Worm (Caenorhabditis elegans): ENCODE data around the gene clec-143.

The clec-143 gene

DNA sequence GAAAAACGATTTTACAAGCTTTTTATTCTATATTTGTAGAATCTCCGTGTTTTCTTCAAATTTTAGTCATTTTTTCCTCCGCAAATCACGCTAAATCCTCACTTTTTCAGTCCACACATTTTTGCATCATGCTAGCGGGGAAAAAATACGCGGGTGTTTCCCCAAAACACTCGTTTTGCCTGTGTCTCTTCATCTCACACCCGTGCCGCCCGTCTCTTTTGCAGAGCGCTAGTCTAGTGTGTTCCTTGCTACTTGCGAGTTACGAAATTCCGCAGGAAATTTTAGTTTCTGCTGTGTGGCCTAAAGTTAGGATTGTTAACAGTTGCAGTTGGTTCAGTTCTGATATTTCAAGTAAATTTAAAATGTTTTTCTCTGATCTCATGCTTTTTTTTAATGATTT is 24.4 kb downstream of the clec-143 start:
- peak; percentile 17 for TF ChIP-seq dpl-1 (GFP tag; optimal IDR thresholded peaks at IDR 0.05)
- TF ChIP-seq mdl-1 (tag; optimal IDR thresholded peaks at IDR 0.05) = peak; percentile 51 to 67
- TF ChIP-seq nhr-102 (tag; optimal IDR thresholded peaks at IDR 0.05) = no peak
- no peak for TF ChIP-seq vab-7 (GFP tag; IDR thresholded peaks at IDR 0.05)
- TF ChIP-seq hif-1 (tag; optimal IDR thresholded peaks at IDR 0.05) = peak in 1 of 2 experiments; percentile 30
- TF ChIP-seq aha-1 (tag) = peak; percentile 83
- peak; percentile 33 for TF ChIP-seq rbr-2 (tag; optimal IDR thresholded peaks at IDR 0.05)
- no peak for TF ChIP-seq ceh-28 (tag; optimal IDR thresholded peaks at IDR 0.05)
- no peak for TF ChIP-seq ceh-20 (GFP tag; IDR thresholded peaks at IDR 0.05)
- TF ChIP-seq mep-1 (tag; optimal IDR thresholded peaks at IDR 0.05) = peak; percentile 3
- no peak for TF ChIP-seq lsy-2 (tag; optimal IDR thresholded peaks at IDR 0.05)
- TF ChIP-seq hlh-11 (tag; optimal IDR thresholded peaks at IDR 0.05) = peak; percentile 28
- TF ChIP-seq lin-38 (GFP tag; IDR thresholded peaks at IDR 0.05) = no peak; the same call in 1 of the 2 replicates
- TF ChIP-seq nhr-11 (tag; optimal IDR thresholded peaks at IDR 0.05) = peak; percentile 75
- no peak for TF ChIP-seq nhr-6 (tag; optimal IDR thresholded peaks at IDR 0.05)
- TF ChIP-seq nhr-111 (GFP tag; optimal IDR thresholded peaks at IDR 0.05) = no peak
- no peak for TF ChIP-seq daf-16 (GFP tag; optimal IDR thresholded peaks at IDR 0.05)
- peak; percentile 27 for TF ChIP-seq daf-16 (tag; optimal IDR thresholded peaks at IDR 0.05)
- TF ChIP-seq duxl-1 (tag; optimal IDR thresholded peaks at IDR 0.05; ENCODE audit: poor library complexity) = no peak
- no peak for TF ChIP-seq F26F4.8 (GFP tag; conservative IDR thresholded peaks at IDR 0.05)
- TF ChIP-seq snpc-4 (tag; optimal IDR thresholded peaks at IDR 0.05) = no peak
- peak; percentile 77 for TF ChIP-seq nhr-28 (tag; optimal IDR thresholded peaks at IDR 0.05)
- no peak for TF ChIP-seq sdz-12 (GFP tag; optimal IDR thresholded peaks at IDR 0.05)
- no peak for TF ChIP-seq ceh-32 (tag; optimal IDR thresholded peaks at IDR 0.05; ENCODE audit: poor library complexity)
- no peak for TF ChIP-seq pha-4 (GFP tag; IDR thresholded peaks at IDR 0.05)
- TF ChIP-seq pha-4 (tag; optimal IDR thresholded peaks at IDR 0.05) = peak; percentile 8
- TF ChIP-seq ztf-11 (tag; optimal IDR thresholded peaks at IDR 0.05) = no peak
- no peak for TF ChIP-seq spr-1 (tag; optimal IDR thresholded peaks at IDR 0.05)
- peak; percentile 44 for TF ChIP-seq mes-2 (tag; optimal IDR thresholded peaks at IDR 0.05; ENCODE audit: poor library complexity, severe bottlenecking)
- TF ChIP-seq hlh-30 (tag; optimal IDR thresholded peaks at IDR 0.05; ENCODE audit: insufficient read depth) = peak; percentile 49
- TF ChIP-seq daf-19 (GFP tag; conservative IDR thresholded peaks at IDR 0.05) = no peak
- peak; percentile 64 for TF ChIP-seq hmg-1.1 (GFP tag; IDR thresholded peaks at IDR 0.05)
- TF ChIP-seq ama-1 (optimal IDR thresholded peaks at IDR 0.05) = peak; percentile 23
- no peak for TF ChIP-seq lin-15B (tag; optimal IDR thresholded peaks at IDR 0.05)
- TF ChIP-seq mxl-3 (GFP tag; optimal IDR thresholded peaks at IDR 0.05) = peak; percentile 66
- TF ChIP-seq dmd-6 (GFP tag; IDR thresholded peaks at IDR 0.05) = peak; percentile 38; the same call in 1 of the 2 replicates
- no peak for TF ChIP-seq lir-3 (tag; optimal IDR thresholded peaks at IDR 0.05)
- peak; percentile 52; the same call in 1 of the 2 replicates for TF ChIP-seq tra-1 (GFP tag; IDR thresholded peaks at IDR 0.05)

DNA sequence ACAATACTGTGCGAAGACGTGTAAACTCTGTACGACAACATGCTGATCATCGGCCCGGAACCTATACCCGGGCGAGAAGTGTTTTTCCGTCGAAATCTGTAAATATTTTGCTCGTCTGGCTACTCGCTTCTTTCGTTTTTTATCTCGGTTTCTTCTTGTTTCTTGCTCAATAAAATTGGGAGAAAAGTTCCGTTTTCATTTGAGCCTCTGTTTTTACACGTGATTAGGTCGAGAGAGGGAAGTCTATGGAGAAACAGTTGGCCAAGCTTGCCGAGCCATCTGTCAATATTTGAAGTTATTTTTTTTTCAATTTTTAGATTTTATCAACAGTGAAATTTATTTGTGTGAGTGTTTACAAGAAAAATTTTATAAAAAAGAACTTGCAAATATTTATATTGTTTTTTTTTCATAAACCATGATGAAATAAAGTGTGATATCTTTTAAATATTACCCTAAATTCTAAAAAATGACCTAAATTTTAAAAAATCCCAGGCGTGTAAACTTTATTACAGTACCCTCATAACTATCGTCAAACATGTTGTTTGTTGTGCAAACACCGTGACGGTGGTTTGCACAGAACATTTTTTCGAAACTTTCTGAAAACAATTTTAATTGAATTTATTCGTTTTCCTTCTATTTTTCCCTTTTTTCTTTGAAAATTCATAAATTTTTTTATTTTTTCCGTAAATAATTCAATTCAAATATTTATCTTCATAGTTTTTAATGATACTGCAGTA is 25.0 kb downstream of the clec-143 start:
- TF ChIP-seq lin-39 (tag; optimal IDR thresholded peaks at IDR 0.05) (no peak), hlh-30 (tag; optimal IDR thresholded peaks at IDR 0.05; ENCODE audit: insufficient read depth) (peak; percentile 23), hlh-11 (tag; optimal IDR thresholded peaks at IDR 0.05) (peak; percentile 35), mes-2 (tag; optimal IDR thresholded peaks at IDR 0.05; ENCODE audit: poor library complexity, severe bottlenecking) (no peak), daf-16 (GFP tag; optimal IDR thresholded peaks at IDR 0.05) (peak in 1 of 2 experiments; percentile 97), daf-16 (tag; optimal IDR thresholded peaks at IDR 0.05) (peak; percentile 1), T20F7.1 (GFP tag; optimal IDR thresholded peaks at IDR 0.05) (peak; percentile 36), sdz-12 (GFP tag; optimal IDR thresholded peaks at IDR 0.05) (no peak), F26F4.8 (GFP tag; conservative IDR thresholded peaks at IDR 0.05) (no peak), lsy-2 (tag; optimal IDR thresholded peaks at IDR 0.05) (peak in 1 of 2 experiments; percentile 80), aha-1 (tag) (peak; percentile 71), snpc-1.2 (GFP tag; IDR thresholded peaks at IDR 0.05) (no peak)
